Fruit fly (Drosophila melanogaster) whole organism, wandering third instar larva: Measurements from ENCODE around the gene brun.
A peak's percentile ranks its signal among the peaks of the same experiment; 100 is the strongest.

ENCODE experiments used
- Abd-B ChIP-seq: fragments of >200 bp; optimal IDR thresholded peaks from 2 replicates; lab custom pipeline; 2017; ENCODE audit warnings: missing biosample characterization, missing genetic modification characterization
- CG9705 ChIP-seq: fragments of 200-800 bp; sonication (Bioruptor generic); optimal IDR thresholded peaks from 2 replicates; lab custom pipeline; 2018; ENCODE audit warnings: missing biosample characterization, mild to moderate bottlenecking, missing genetic modification characterization
- CrebA ChIP-seq: fragments of 200-800 bp; sonication (Bioruptor generic); optimal IDR thresholded peaks from 2 replicates; lab custom pipeline; 2016; ENCODE audit warnings: missing biosample characterization, mild to moderate bottlenecking, missing genetic modification characterization, borderline replicate concordance
- Dfd ChIP-seq: fragments of >200 bp; optimal IDR thresholded peaks from 2 replicates; lab custom pipeline; 2017; ENCODE audit warnings: missing biosample characterization, missing genetic modification characterization
- Dif ChIP-seq: fragments of 200-275, 200-300 bp; sonication (Bioruptor generic); optimal IDR thresholded peaks from 2 replicates; lab custom pipeline; 2018; ENCODE audit warnings: missing biosample characterization, missing genetic modification characterization; ENCODE audit not compliant: partially characterized antibody
- GATAd ChIP-seq: sonication (Bioruptor generic); optimal IDR thresholded peaks from 2 replicates; lab custom pipeline; 2016; ENCODE audit warnings: missing biosample characterization, missing genetic modification characterization
- HLH106 ChIP-seq: fragments of 200-800 bp; optimal IDR thresholded peaks from 3 replicates; lab custom pipeline; 2019; ENCODE audit warnings: missing biosample characterization, mild to moderate bottlenecking, missing genetic modification characterization, moderate library complexity
- Hnf4 ChIP-seq: fragments of 200-800 bp; sonication (Bioruptor generic); optimal IDR thresholded peaks from 2 replicates; lab custom pipeline; 2016; ENCODE audit warnings: missing biosample characterization, mild to moderate bottlenecking, missing genetic modification characterization
- Hr78 ChIP-seq: fragments of >200 bp; optimal IDR thresholded peaks from 2 replicates; lab custom pipeline; 2017; ENCODE audit warnings: missing biosample characterization, missing genetic modification characterization
- Hr83 ChIP-seq: fragments of 200-300 bp; sonication (Bioruptor generic); optimal IDR thresholded peaks from 2 replicates; lab custom pipeline; 2016; ENCODE audit warnings: missing biosample characterization, mild to moderate bottlenecking, missing genetic modification characterization, moderate library complexity; ENCODE audit not compliant: poor library complexity, severe bottlenecking
- Jra ChIP-seq: sonication (Bioruptor generic); optimal IDR thresholded peaks from 2 replicates; lab custom pipeline; 2016; ENCODE audit warnings: missing biosample characterization, missing genetic modification characterization
- Mio ChIP-seq: sonication (Bioruptor generic); optimal IDR thresholded peaks from 2 replicates; lab custom pipeline; 2016; ENCODE audit warnings: missing biosample characterization, missing genetic modification characterization
- Myc ChIP-seq: fragments of >200 bp; optimal IDR thresholded peaks from 2 replicates; lab custom pipeline; 2017
- N ChIP-seq: fragments of >200 bp; optimal IDR thresholded peaks from 2 replicates; lab custom pipeline; 2018; ENCODE audit warnings: missing biosample characterization, missing external identifiers, missing genetic modification characterization
- OdsH ChIP-seq: fragments of 200-800 bp; sonication (Bioruptor generic); optimal IDR thresholded peaks from 2 replicates; lab custom pipeline; 2016; ENCODE audit warnings: missing biosample characterization, mild to moderate bottlenecking, missing genetic modification characterization
- Rel ChIP-seq, 2 experiments: fragments of 200-800 bp; sonication (Bioruptor generic) in 1 of 2; optimal IDR thresholded peaks; 2 replicates in 1 of 2; 3 replicates in 1 of 2; lab custom pipeline; 2016 to 2019; ENCODE audit warnings: mild to moderate bottlenecking in 2 of 2, missing biosample characterization in 2 of 2, missing genetic modification characterization in 2 of 2, moderate library complexity in 1 of 2
- Sp1 ChIP-seq: fragments of 200-800 bp; sonication (Bioruptor generic); optimal IDR thresholded peaks from 3 replicates; lab custom pipeline; 2019; ENCODE audit warnings: missing biosample characterization, mild to moderate bottlenecking, missing genetic modification characterization, moderate library complexity
- Vsx2 ChIP-seq: fragments of 200-300, 225-300 bp; sonication (Bioruptor generic); optimal IDR thresholded peaks from 2 replicates; lab custom pipeline; 2018; ENCODE audit warnings: missing biosample characterization, missing genetic modification characterization; ENCODE audit not compliant: partially characterized antibody
- br ChIP-seq: fragments of 200-800 bp; sonication (Bioruptor generic); optimal IDR thresholded peaks from 2 replicates; lab custom pipeline; 2016; ENCODE audit warnings: missing biosample characterization, missing genetic modification characterization
- dl ChIP-seq, 2 experiments: fragments of 175-275, 200-275 bp in 1 of 2; fragments of 200-275 bp in 1 of 2; sonication (Bioruptor generic); optimal IDR thresholded peaks; lab custom pipeline; 2018; ENCODE audit warnings: mild to moderate bottlenecking in 2 of 2, missing biosample characterization in 2 of 2, missing genetic modification characterization in 2 of 2, moderate library complexity in 2 of 2; ENCODE audit not compliant: partially characterized antibody in 2 of 2, insufficient read depth in 1 of 2
- dsf ChIP-seq: sonication (Bioruptor generic); optimal IDR thresholded peaks from 2 replicates; lab custom pipeline; 2016; ENCODE audit warnings: missing biosample characterization, missing genetic modification characterization, borderline replicate concordance
- ey ChIP-seq: fragments of 200-800 bp; sonication (Bioruptor generic); optimal IDR thresholded peaks from 2 replicates; lab custom pipeline; 2016; ENCODE audit warnings: missing biosample characterization, missing genetic modification characterization
- foxo ChIP-seq, 2 experiments: fragments of 200-800 bp; sonication (Bioruptor generic); optimal IDR thresholded peaks; 2 replicates in 1 of 2; 3 replicates in 1 of 2; lab custom pipeline; 2016 to 2017; ENCODE audit warnings: missing biosample characterization in 2 of 2, missing genetic modification characterization in 2 of 2
- fru ChIP-seq: fragments of 200-800 bp; sonication (Bioruptor generic); optimal IDR thresholded peaks from 3 replicates; lab custom pipeline; 2016; ENCODE audit warnings: missing biosample characterization, mild to moderate bottlenecking, missing genetic modification characterization
- h ChIP-seq: fragments of 200-800 bp; sonication (Bioruptor generic); optimal IDR thresholded peaks from 3 replicates; lab custom pipeline; 2016; ENCODE audit warnings: missing biosample characterization, mild to moderate bottlenecking, missing genetic modification characterization
- jim ChIP-seq: fragments of 175-275, 200-325 bp; sonication (Bioruptor generic); optimal IDR thresholded peaks from 2 replicates; lab custom pipeline; 2016; ENCODE audit warnings: missing biosample characterization, mild to moderate bottlenecking, missing genetic modification characterization
- pan ChIP-seq: fragments of >200 bp; optimal IDR thresholded peaks from 2 replicates; lab custom pipeline; 2017
- psq ChIP-seq: fragments of 200-800 bp; sonication (Bioruptor generic); optimal IDR thresholded peaks from 3 replicates; lab custom pipeline; 2017; ENCODE audit warnings: missing biosample characterization, mild to moderate bottlenecking, missing genetic modification characterization, moderate library complexity
- rgr ChIP-seq: fragments of 200-800 bp; sonication (Bioruptor generic); optimal IDR thresholded peaks from 3 replicates; lab custom pipeline; 2016; ENCODE audit warnings: missing biosample characterization, mild to moderate bottlenecking, missing genetic modification characterization
- sage ChIP-seq: fragments of 200-800 bp; sonication (Bioruptor generic); optimal IDR thresholded peaks from 2 replicates; lab custom pipeline; 2016; ENCODE audit warnings: missing biosample characterization, mild to moderate bottlenecking, missing genetic modification characterization
- sv ChIP-seq: fragments of 200-800 bp; sonication (Bioruptor generic); optimal IDR thresholded peaks from 3 replicates; lab custom pipeline; 2016; ENCODE audit warnings: missing biosample characterization, missing genetic modification characterization
- tai ChIP-seq: sonication (Bioruptor generic); optimal IDR thresholded peaks from 2 replicates; lab custom pipeline; 2016; ENCODE audit warnings: missing biosample characterization, missing genetic modification characterization
- usp ChIP-seq: fragments of >200 bp; optimal IDR thresholded peaks from 2 replicates; lab custom pipeline; 2017; ENCODE audit warnings: missing biosample characterization, missing genetic modification characterization
- woc ChIP-seq: sonication (Bioruptor generic); optimal IDR thresholded peaks from 2 replicates; lab custom pipeline; 2016; ENCODE audit warnings: missing biosample characterization, mild to moderate bottlenecking, missing genetic modification characterization

brun gene

dm6 chr2L:20690055-20690454 is 34.1 kb upstream of the brun start:
- TF ChIP-seq rgr (GFP tag; lab: Kevin White, UChicago) (no peak), Myc (lab: Kevin White, UChicago) (no peak), CrebA (no peak), Dfd (peak; percentile 91), sv (GFP tag; lab: Kevin White, UChicago) (no peak)

DNA sequence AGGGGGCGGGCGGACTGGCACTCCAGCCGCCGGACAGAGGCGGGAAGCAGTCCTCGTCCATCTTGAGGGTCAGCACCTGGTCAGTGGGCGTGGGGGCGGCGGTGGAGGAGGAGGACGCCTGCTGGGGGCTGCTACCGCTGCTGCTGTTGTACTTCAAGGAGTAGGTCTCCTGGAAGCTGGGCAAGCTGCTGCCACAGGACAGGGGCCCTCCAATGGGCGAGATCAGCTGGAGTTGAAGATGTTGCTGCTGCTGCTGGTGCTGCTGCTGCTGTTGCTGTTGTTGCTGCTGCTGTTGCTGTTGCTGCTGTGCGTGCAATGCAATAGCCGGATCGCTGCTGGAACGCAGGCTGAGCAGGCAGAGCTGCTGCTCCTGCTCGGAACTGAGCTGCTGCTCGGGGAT is 32.7 kb upstream of the brun start:
- TF ChIP-seq HLH106 (tag; lab: Kevin White, UChicago) (no peak), usp (GFP tag; lab: Kevin White, UChicago) (no peak), Vsx2 (no peak), Dfd (peak; percentile 92)

dm6 chr2L:20682136-20682733 is 26.3 kb upstream of the brun start, which contains the start of gene CG2617:
Gene CG2617, plus strand, starts transcription at chr2L:20682368.
- no peak for TF ChIP-seq Hnf4 (GFP tag; lab: Kevin White, UChicago)
- TF ChIP-seq psq (GFP tag; lab: Kevin White, UChicago) = peak; percentile 26

DNA sequence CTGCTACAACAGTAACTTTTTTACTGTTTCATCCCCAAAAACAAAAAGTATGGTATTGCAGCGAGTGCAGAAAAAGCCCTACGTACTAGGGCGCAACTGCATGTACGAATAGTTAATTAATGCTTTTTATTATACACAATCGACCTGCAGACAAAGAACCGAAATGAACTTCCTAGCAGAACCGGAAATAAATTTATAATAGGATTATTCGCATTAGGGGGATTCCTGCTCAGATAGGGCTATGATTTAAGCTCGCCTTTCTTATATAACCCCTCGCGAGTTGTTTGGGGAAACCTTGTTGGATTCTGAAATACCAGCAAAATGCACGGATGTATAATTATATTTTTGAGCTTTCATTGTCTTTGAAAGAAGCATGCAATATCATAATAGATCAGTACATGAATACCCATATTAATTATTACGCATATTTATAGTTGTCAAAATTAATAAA is 25.7 kb upstream of the brun start, which contains the start of gene Cen:
Gene Cen, minus strand, starts transcription at position 199 of the 451 bp plus-strand sequence.
- peak; percentile 55 for TF ChIP-seq rgr (GFP tag; lab: Kevin White, UChicago)
- TF ChIP-seq HLH106 (tag; lab: Kevin White, UChicago) = peak; percentile 50
- TF ChIP-seq Rel (GFP tag; optimal IDR thresholded peaks at IDR 0.05; lab: Kevin White, UChicago) = no peak
- no peak for TF ChIP-seq Rel (tag; optimal IDR thresholded peaks at IDR 0.05; lab: Kevin White, UChicago)
- no peak for TF ChIP-seq N (GFP tag; lab: Kevin White, UChicago)
- TF ChIP-seq sv (GFP tag; lab: Kevin White, UChicago) = no peak
- no peak for TF ChIP-seq h (GFP tag; lab: Kevin White, UChicago)
- TF ChIP-seq br (GFP tag; lab: Kevin White, UChicago) = no peak
- TF ChIP-seq psq (GFP tag; lab: Kevin White, UChicago) = peak; percentile 51
- no peak for TF ChIP-seq Myc (lab: Kevin White, UChicago)
- TF ChIP-seq Dif = no peak
- TF ChIP-seq Hnf4 (GFP tag; lab: Kevin White, UChicago) = peak; percentile 57
- TF ChIP-seq jim (GFP tag; lab: Kevin White, UChicago) = no peak
- peak; percentile 13 for TF ChIP-seq Jra (GFP tag; lab: Kevin White, UChicago)
- peak; percentile 28 for TF ChIP-seq GATAd (GFP tag; lab: Kevin White, UChicago)
- TF ChIP-seq pan = no peak
- no peak for TF ChIP-seq Mio
- TF ChIP-seq woc (GFP tag; lab: Kevin White, UChicago) = no peak
- no peak for TF ChIP-seq dl (GFP tag; optimal IDR thresholded peaks at IDR 0.05; lab: Kevin White, UChicago; ENCODE audit: insufficient read depth in 1 of 2, partially characterized antibody in 2 of 2)
- no peak for TF ChIP-seq Sp1
- TF ChIP-seq Abd-B = no peak
- TF ChIP-seq ey (GFP tag; lab: Kevin White, UChicago) = peak; percentile 57
- TF ChIP-seq tai (GFP tag; lab: Kevin White, UChicago) = no peak
- no peak for TF ChIP-seq OdsH (GFP tag; lab: Kevin White, UChicago)
- no peak for TF ChIP-seq dsf (GFP tag; lab: Kevin White, UChicago)
- TF ChIP-seq foxo (GFP tag; optimal IDR thresholded peaks at IDR 0.05; lab: Kevin White, UChicago) = peak in 1 of 2 experiments; percentile 65
- TF ChIP-seq Hr83 (GFP tag; lab: Kevin White, UChicago) = peak; percentile 5
- TF ChIP-seq sage = peak; percentile 43
- no peak for TF ChIP-seq usp (GFP tag; lab: Kevin White, UChicago)
- no peak for TF ChIP-seq CrebA
- no peak for TF ChIP-seq CG9705 (GFP tag; lab: Kevin White, UChicago)
- TF ChIP-seq fru (GFP tag; lab: Kevin White, UChicago) = no peak
- no peak for TF ChIP-seq Vsx2
- TF ChIP-seq Hr78 = no peak
